Fruit fly (Drosophila melanogaster): ENCODE data around the gene stai.

Gene stai

DNA sequence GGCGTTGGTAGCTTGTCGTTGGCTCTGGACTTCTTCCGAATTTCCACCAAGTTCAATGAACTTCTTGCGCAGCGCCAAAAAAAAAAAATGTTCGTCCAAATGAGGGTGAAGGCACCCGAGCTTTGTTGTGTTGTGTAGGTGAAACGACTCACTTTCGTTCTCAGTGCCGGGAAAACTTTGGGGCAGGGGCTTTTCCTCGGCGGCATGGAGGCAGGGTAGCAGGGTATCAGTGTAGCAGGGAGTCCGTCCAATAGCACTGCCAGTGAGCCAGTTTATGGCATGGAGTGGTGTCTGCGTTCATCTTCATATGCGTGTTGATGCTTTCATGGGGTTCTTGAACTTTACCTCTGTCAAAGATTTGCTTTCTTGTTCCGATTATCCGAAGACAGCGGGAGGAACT, 25.9 kb upstream of the stai start:
- TF ChIP-seq rn (GFP tag; IDR thresholded peaks at IDR 0.05), result no peak
- peak; percentile 4 for TF ChIP-seq EcR (GFP tag; optimal IDR thresholded peaks at IDR 0.05)

DNA sequence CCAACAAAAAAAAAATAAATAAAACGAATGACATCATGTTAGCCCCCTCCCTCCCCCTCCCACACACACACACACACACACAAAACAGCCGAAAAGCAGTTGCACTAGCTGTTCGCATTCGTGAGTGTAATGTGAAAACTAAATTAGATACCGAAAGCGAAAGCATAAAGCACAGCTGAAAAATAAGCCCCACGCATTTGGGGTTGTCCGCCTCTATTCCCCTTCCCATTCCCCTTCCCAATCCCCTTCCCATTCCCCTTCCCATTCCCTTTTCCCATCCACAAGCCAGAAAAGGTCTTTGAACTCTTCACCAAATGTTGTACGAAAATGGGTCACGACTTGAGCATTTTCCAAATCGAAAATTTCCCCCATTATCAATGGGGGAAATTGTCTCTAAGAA, 24.8 kb upstream of the stai start:
- TF ChIP-seq CG34367 (tag; optimal IDR thresholded peaks at IDR 0.05) (no peak), EcR (GFP tag; optimal IDR thresholded peaks at IDR 0.05) (no peak), CG17806 (tag; optimal IDR thresholded peaks at IDR 0.05) (no peak), CG15710 (tag; optimal IDR thresholded peaks at IDR 0.05) (no peak), CG13204 (GFP tag; optimal IDR thresholded peaks at IDR 0.05) (no peak), rn (GFP tag; IDR thresholded peaks at IDR 0.05) (no peak), CG8159 (tag; optimal IDR thresholded peaks at IDR 0.05) (no peak), CG4496 (GFP tag; IDR thresholded peaks at IDR 0.05) (no peak), CG32121 (GFP tag; IDR thresholded peaks at IDR 0.05) (no peak), Ets98B (GFP tag; IDR thresholded peaks at IDR 0.05) (no peak), CG14655 (GFP tag; optimal IDR thresholded peaks at IDR 0.05) (no peak), D1 (tag; optimal IDR thresholded peaks at IDR 0.05) (no peak)

dm6 chr2L:6076143-6076542, 24.0 kb upstream of the stai start:
- no peak for TF ChIP-seq CG12605 (GFP tag; IDR thresholded peaks at IDR 0.05)
- TF ChIP-seq CG13204 (GFP tag; optimal IDR thresholded peaks at IDR 0.05), result no peak

dm6 chr2L:6076829-6077364, 23.3 kb upstream of the stai start:
- TF ChIP-seq EcR (GFP tag; optimal IDR thresholded peaks at IDR 0.05), result no peak
- TF ChIP-seq CG9948 (tag; optimal IDR thresholded peaks at IDR 0.05), result no peak
- TF ChIP-seq CG17806 (tag; optimal IDR thresholded peaks at IDR 0.05), result no peak
- no peak for TF ChIP-seq CG8159 (tag; optimal IDR thresholded peaks at IDR 0.05)
- no peak for TF ChIP-seq CG34367 (tag; optimal IDR thresholded peaks at IDR 0.05)
- TF ChIP-seq gl (tag; optimal IDR thresholded peaks at IDR 0.05), result no peak
- TF ChIP-seq fd96Ca (GFP tag; IDR thresholded peaks at IDR 0.05), result no peak
- TF ChIP-seq CG32121 (GFP tag; IDR thresholded peaks at IDR 0.05), result no peak
- no peak for TF ChIP-seq D1 (tag; optimal IDR thresholded peaks at IDR 0.05)
- no peak for TF ChIP-seq Pif1A (GFP tag; optimal IDR thresholded peaks at IDR 0.05)
- TF ChIP-seq CG10348 (GFP tag; IDR thresholded peaks at IDR 0.05), result no peak
- no peak for TF ChIP-seq CG13204 (GFP tag; optimal IDR thresholded peaks at IDR 0.05)

DNA sequence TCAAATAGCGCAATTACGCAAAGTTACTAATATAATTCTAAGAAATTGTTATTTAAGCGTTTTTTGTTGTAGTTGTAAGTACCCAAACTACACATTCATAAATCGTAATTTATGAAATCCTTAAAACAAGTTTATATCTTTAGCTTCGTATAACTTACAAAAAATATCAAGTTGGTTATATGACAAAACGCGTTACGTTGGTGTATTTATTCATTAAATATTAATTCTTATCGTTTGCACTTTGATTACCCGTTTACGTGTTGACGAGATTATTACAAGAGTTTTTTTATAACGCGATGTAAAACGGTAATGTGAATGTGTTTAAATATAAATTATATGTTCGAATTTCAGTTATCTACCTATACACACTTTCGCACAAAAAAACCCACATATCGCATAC, 22.5 kb upstream of the stai start:
- TF ChIP-seq gl (tag; optimal IDR thresholded peaks at IDR 0.05), result no peak
- TF ChIP-seq EcR (GFP tag; optimal IDR thresholded peaks at IDR 0.05), result no peak
- TF ChIP-seq CG34367 (tag; optimal IDR thresholded peaks at IDR 0.05), result no peak
- TF ChIP-seq rn (GFP tag; IDR thresholded peaks at IDR 0.05), result no peak
- TF ChIP-seq CG4496 (GFP tag; IDR thresholded peaks at IDR 0.05), result no peak
- no peak for TF ChIP-seq D1 (tag; optimal IDR thresholded peaks at IDR 0.05)
- TF ChIP-seq CG17806 (tag; optimal IDR thresholded peaks at IDR 0.05), result no peak
- no peak for TF ChIP-seq Ets98B (GFP tag; IDR thresholded peaks at IDR 0.05)

DNA sequence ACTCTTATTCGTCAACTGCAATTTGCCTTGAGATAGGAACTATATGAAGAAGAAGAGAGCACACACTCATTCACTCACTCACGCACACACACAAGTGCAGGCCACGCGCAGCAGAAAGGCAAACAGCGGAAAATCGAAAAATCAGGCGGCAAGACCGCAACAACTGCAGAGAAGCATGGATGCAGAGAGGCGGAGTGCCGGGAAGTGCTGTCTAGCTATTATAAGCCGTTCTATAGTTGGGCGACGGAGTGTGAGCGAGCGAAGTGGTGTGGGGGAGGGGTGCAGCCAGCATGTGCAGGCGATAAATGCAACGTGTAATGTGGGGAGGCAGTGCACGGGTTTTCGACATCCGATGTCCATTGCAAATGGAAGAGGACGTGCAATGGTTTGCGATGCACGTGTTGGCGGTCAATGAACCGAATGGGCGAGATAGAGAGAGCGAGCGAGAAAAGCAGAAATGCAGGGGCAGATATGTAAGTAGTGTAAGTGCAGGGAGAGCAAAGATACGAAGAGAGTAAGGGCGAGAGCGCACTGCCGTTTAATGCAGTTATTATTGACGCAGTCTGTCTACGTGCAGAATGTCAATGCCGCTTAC, 21.3 kb upstream of the stai start:
- no peak for TF ChIP-seq CG14655 (GFP tag; optimal IDR thresholded peaks at IDR 0.05)
- peak; percentile 5 for TF ChIP-seq CG8301 (tag; optimal IDR thresholded peaks at IDR 0.05)
- peak; percentile 57 for TF ChIP-seq CG4496 (GFP tag; IDR thresholded peaks at IDR 0.05)
- no peak for TF ChIP-seq CG34367 (tag; optimal IDR thresholded peaks at IDR 0.05)
- TF ChIP-seq CG15710 (tag; optimal IDR thresholded peaks at IDR 0.05), result no peak
- TF ChIP-seq Ets98B (GFP tag; IDR thresholded peaks at IDR 0.05), result peak; percentile 47; the same call in 1 of the 2 replicates
- TF ChIP-seq CG10348 (GFP tag; IDR thresholded peaks at IDR 0.05), result no peak
- TF ChIP-seq EcR (GFP tag; optimal IDR thresholded peaks at IDR 0.05), result peak; percentile 100
- peak; percentile 72 for TF ChIP-seq CG13204 (GFP tag; optimal IDR thresholded peaks at IDR 0.05)
- TF ChIP-seq fd96Ca (GFP tag; IDR thresholded peaks at IDR 0.05), result peak; percentile 29; the same call in 1 of the 3 replicates
- no peak for TF ChIP-seq CG8159 (tag; optimal IDR thresholded peaks at IDR 0.05)
- no peak for TF ChIP-seq CG17806 (tag; optimal IDR thresholded peaks at IDR 0.05)
- TF ChIP-seq gl (tag; optimal IDR thresholded peaks at IDR 0.05), result peak; percentile 1
- no peak for TF ChIP-seq D1 (tag; optimal IDR thresholded peaks at IDR 0.05)
- no peak for TF ChIP-seq rn (GFP tag; IDR thresholded peaks at IDR 0.05)
- TF ChIP-seq CG32121 (GFP tag; IDR thresholded peaks at IDR 0.05), result peak; percentile 75
- no peak for TF ChIP-seq CG12605 (GFP tag; IDR thresholded peaks at IDR 0.05)
- peak; percentile 56 for TF ChIP-seq Snoo (tag; optimal IDR thresholded peaks at IDR 0.05)
- TF ChIP-seq CG9948 (tag; optimal IDR thresholded peaks at IDR 0.05), result no peak
- no peak for TF ChIP-seq Pif1A (GFP tag; optimal IDR thresholded peaks at IDR 0.05)
- no peak for TF ChIP-seq Pif1B (GFP tag; optimal IDR thresholded peaks at IDR 0.05)

DNA sequence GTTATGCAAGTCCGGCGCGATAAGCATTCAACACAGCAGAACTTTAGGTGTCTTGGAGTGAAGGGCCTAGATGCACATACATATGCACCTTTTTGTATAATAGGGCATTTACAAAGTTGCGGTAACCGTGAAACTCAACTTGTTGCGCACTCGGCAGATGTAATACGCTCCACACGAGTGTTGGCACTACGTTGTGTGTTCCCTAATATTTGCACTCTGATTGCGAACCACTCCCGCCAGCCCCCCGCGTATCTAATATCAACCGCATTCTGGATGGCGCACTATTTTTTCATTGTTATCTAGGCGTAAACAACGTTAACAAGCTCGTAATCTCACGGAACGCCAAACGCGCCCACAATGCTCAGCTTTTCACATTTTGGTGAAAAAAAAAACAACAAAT, 19.8 kb upstream of the stai start:
- TF ChIP-seq D1 (tag; optimal IDR thresholded peaks at IDR 0.05) (no peak), CG4496 (GFP tag; IDR thresholded peaks at IDR 0.05) (0 out of 3 replicates have a peak, but pooled peaks have one; percentile 38), fd96Ca (GFP tag; IDR thresholded peaks at IDR 0.05) (0 out of 3 replicates have a peak, but pooled peaks have one; percentile 23)
